Worm (Caenorhabditis elegans) whole organism, L1 larva: ENCODE measurements around the gene dgn-2.

Experiments
- C34B4.2 ChIP-seq: sonication (generic microtip); optimal IDR thresholded peaks from 2 replicates; lab custom pipeline; 2017; ENCODE audit warnings: mild to moderate bottlenecking, missing genetic modification characterization, missing compliant biosample characterization
- alr-1 ChIP-seq: fragments of 200-800 bp; sonication (Bioruptor generic); optimal IDR thresholded peaks from 2 replicates; lab custom pipeline; 2018; ENCODE audit warnings: borderline replicate concordance, mild to moderate bottlenecking, missing genetic modification characterization, missing compliant biosample characterization
- aly-2 ChIP-seq: fragments of 150-350 bp; optimal IDR thresholded peaks from 2 replicates; lab custom pipeline; 2014; ENCODE audit warnings: missing biosample characterization, missing genetic modification characterization
- ama-1 ChIP-seq: fragments of 150-350 bp; optimal IDR thresholded peaks from 2 replicates; lab custom pipeline; 2014
- ceh-63 ChIP-seq: fragments of 200-800 bp; sonication (Bioruptor generic); optimal IDR thresholded peaks from 2 replicates; lab custom pipeline; 2018; ENCODE audit warnings: mild to moderate bottlenecking, missing genetic modification characterization, missing compliant biosample characterization
- ceh-8 ChIP-seq: fragments of 200-800 bp; sonication (Bioruptor generic); optimal IDR thresholded peaks from 2 replicates; lab custom pipeline; 2018; ENCODE audit warnings: mild to moderate bottlenecking, missing genetic modification characterization, moderate library complexity, missing compliant biosample characterization
- ceh-82 ChIP-seq, 3 experiments: fragments of 150-350 bp in 1 of 3; sonication (generic microtip) in 2 of 3; optimal IDR thresholded peaks; 2 replicates each; lab custom pipeline; 2014 to 2017; ENCODE audit warnings: missing biosample characterization in 3 of 3, missing genetic modification characterization in 3 of 3
- ces-1 ChIP-seq: fragments of 150-350 bp; optimal IDR thresholded peaks from 2 replicates; lab custom pipeline; 2014; ENCODE audit warnings: missing biosample characterization, missing genetic modification reagents, missing genetic modification characterization
- dsc-1 ChIP-seq: sonication (generic microtip); optimal IDR thresholded peaks from 2 replicates; lab custom pipeline; 2016; ENCODE audit warnings: mild to moderate bottlenecking, missing genetic modification characterization, missing compliant biosample characterization
- efl-1 ChIP-seq, 4 experiments: fragments of 150-350 bp; optimal IDR thresholded peaks in 3 of 4; peaks in 1 of 4; 1 replicate in 1 of 4; 2 replicates in 3 of 4; lab custom pipeline; 2014; ENCODE audit warnings: missing biosample characterization in 2 of 4, missing genetic modification characterization in 2 of 4, missing genetic modification reagents in 2 of 4
- efl-3 ChIP-seq: fragments of 200-800 bp; sonication (Bioruptor generic); optimal IDR thresholded peaks from 2 replicates; lab custom pipeline; 2018; ENCODE audit warnings: mild to moderate bottlenecking, missing genetic modification characterization, missing compliant biosample characterization
- egl-13 ChIP-seq: sonication (generic microtip); optimal IDR thresholded peaks from 2 replicates; lab custom pipeline; 2016; ENCODE audit warnings: missing genotype, missing genetic modification reagents, missing genetic modification characterization, missing compliant biosample characterization
- ets-5 ChIP-seq: fragments of 200-800 bp; sonication (Bioruptor generic); IDR thresholded peaks from 2 replicates; pipeline ENCODE4 v1.3.6; 2022; ENCODE audit warnings: missing genetic modification characterization, missing compliant biosample characterization
- fkh-4 ChIP-seq: sonication (generic microtip); optimal IDR thresholded peaks from 2 replicates; lab custom pipeline; 2016; ENCODE audit warnings: missing compliant biosample characterization, missing genetic modification characterization, borderline replicate concordance
- grh-1 ChIP-seq: fragments of 200-800 bp; sonication (Bioruptor generic); IDR thresholded peaks from 2 replicates; pipeline ENCODE4 v1.3.6; 2022; ENCODE audit warnings: missing genetic modification reagents, missing genetic modification characterization, missing compliant biosample characterization
- hlh-17 ChIP-seq: fragments of 200-800 bp; sonication (Bioruptor generic); optimal IDR thresholded peaks from 2 replicates; lab custom pipeline; 2018; ENCODE audit warnings: missing genetic modification characterization, mild to moderate bottlenecking, missing compliant biosample characterization, moderate library complexity, borderline replicate concordance
- hlh-4 ChIP-seq: sonication (generic microtip); optimal IDR thresholded peaks from 2 replicates; lab custom pipeline; 2016; ENCODE audit warnings: mild to moderate bottlenecking, missing genetic modification characterization, missing compliant biosample characterization
- isw-1 ChIP-seq: fragments of 200-800 bp; sonication (Bioruptor generic); IDR thresholded peaks from 2 replicates; pipeline ENCODE4 v1.3.6; 2022; ENCODE audit warnings: missing genetic modification characterization, missing compliant biosample characterization
- lin-13 ChIP-seq: fragments of 150-350 bp; optimal IDR thresholded peaks from 2 replicates; lab custom pipeline; 2014; ENCODE audit warnings: missing biosample characterization, missing genetic modification reagents, missing genetic modification characterization
- lin-14 ChIP-seq: fragments of 200-800 bp; sonication (Bioruptor generic); optimal IDR thresholded peaks from 2 replicates; lab custom pipeline; 2018; ENCODE audit warnings: mild to moderate bottlenecking, missing genetic modification characterization, moderate library complexity, missing compliant biosample characterization
- lin-15B ChIP-seq: fragments of 150-350 bp; sonication (generic microtip); optimal IDR thresholded peaks from 3 replicates; lab custom pipeline; 2014; ENCODE audit warnings: missing biosample characterization, missing genetic modification characterization
- lin-35 ChIP-seq, 2 experiments: fragments of 150-350 bp; optimal IDR thresholded peaks; 2 replicates each; lab custom pipeline; 2014; ENCODE audit warnings: missing biosample characterization in 2 of 2, missing genetic modification characterization in 2 of 2, missing genetic modification reagents in 2 of 2
- lin-39 ChIP-seq: fragments of 150-350 bp; optimal IDR thresholded peaks from 2 replicates; lab custom pipeline; 2014; ENCODE audit warnings: missing biosample characterization, missing genetic modification reagents, missing genetic modification characterization
- lir-3 ChIP-seq: sonication (generic microtip); optimal IDR thresholded peaks from 2 replicates; lab custom pipeline; 2016; ENCODE audit warnings: mild to moderate bottlenecking, missing genetic modification characterization, moderate library complexity, missing compliant biosample characterization; ENCODE audit not compliant: poor library complexity
- lsy-2 ChIP-seq, 2 experiments: fragments of 150-350 bp; optimal IDR thresholded peaks; 2 replicates each; lab custom pipeline; 2014; ENCODE audit warnings: missing biosample characterization in 2 of 2, missing genetic modification characterization in 2 of 2
- mdl-1 ChIP-seq, 2 experiments: fragments of 150-350 bp; optimal IDR thresholded peaks; 2 replicates each; lab custom pipeline; 2014 to 2017; ENCODE audit warnings: missing biosample characterization in 2 of 2, missing genetic modification characterization in 2 of 2, inconsistent platforms in 1 of 2
- mef-2 ChIP-seq: fragments of 150-350 bp; optimal IDR thresholded peaks from 2 replicates; lab custom pipeline; 2014; ENCODE audit warnings: missing biosample characterization, missing genetic modification characterization
- nhr-11 ChIP-seq: fragments of 150-350 bp; optimal IDR thresholded peaks from 2 replicates; lab custom pipeline; 2014; ENCODE audit warnings: missing biosample characterization, missing genetic modification characterization
- nhr-19 ChIP-seq: fragments of 200-800 bp; sonication (Bioruptor generic); conservative IDR thresholded peaks from 2 replicates; pipeline ENCODE4 v1.3.6; 2022; ENCODE audit warnings: missing genetic modification characterization, missing compliant biosample characterization
- nhr-20 ChIP-seq: sonication (generic microtip); optimal IDR thresholded peaks from 2 replicates; lab custom pipeline; 2016; ENCODE audit warnings: mild to moderate bottlenecking, missing genetic modification characterization, missing compliant biosample characterization
- nhr-237 ChIP-seq: fragments of 150-350 bp; optimal IDR thresholded peaks from 2 replicates; lab custom pipeline; 2014; ENCODE audit warnings: missing biosample characterization, missing genetic modification characterization
- nhr-28 ChIP-seq: fragments of 150-350 bp; optimal IDR thresholded peaks from 2 replicates; lab custom pipeline; 2014; ENCODE audit warnings: missing biosample characterization, missing genetic modification characterization
- nhr-76 ChIP-seq: sonication (generic microtip); optimal IDR thresholded peaks from 2 replicates; lab custom pipeline; 2017; ENCODE audit warnings: missing biosample characterization, missing genetic modification characterization
- nhr-77 ChIP-seq: fragments of 150-350 bp; optimal IDR thresholded peaks from 2 replicates; lab custom pipeline; 2014; ENCODE audit warnings: missing biosample characterization, missing genetic modification characterization
- nhr-84 ChIP-seq: sonication (generic microtip); optimal IDR thresholded peaks from 2 replicates; lab custom pipeline; 2017; ENCODE audit warnings: missing biosample characterization, missing genetic modification characterization
- nhr-85 ChIP-seq: sonication (generic microtip); peaks from one replicate; lab custom pipeline; 2016; ENCODE audit warnings: missing genetic modification characterization, inconsistent platforms, missing compliant biosample characterization
- nhr-90 ChIP-seq: sonication (generic microtip); optimal IDR thresholded peaks from 2 replicates; lab custom pipeline; 2016; ENCODE audit warnings: mild to moderate bottlenecking, missing genetic modification characterization, missing compliant biosample characterization; ENCODE audit not compliant: poor library complexity
- pag-3 ChIP-seq: sonication (generic microtip); optimal IDR thresholded peaks from 2 replicates; lab custom pipeline; 2017; ENCODE audit warnings: missing genetic modification characterization, mild to moderate bottlenecking, missing compliant biosample characterization, antibody characterized with exemption, borderline replicate concordance; ENCODE audit not compliant: insufficient read depth
- pqm-1 ChIP-seq: sonication (generic microtip); optimal IDR thresholded peaks from 3 replicates; lab custom pipeline; 2017; ENCODE audit warnings: missing biosample characterization, missing genetic modification characterization
- rnt-1 ChIP-seq: sonication (generic microtip); optimal IDR thresholded peaks from 2 replicates; lab custom pipeline; 2016; ENCODE audit warnings: mild to moderate bottlenecking, missing genetic modification characterization, moderate library complexity, missing compliant biosample characterization
- snpc-4 ChIP-seq: fragments of 150-350 bp; optimal IDR thresholded peaks from 2 replicates; lab custom pipeline; 2014; ENCODE audit warnings: missing biosample characterization, missing genetic modification characterization
- snu-23 ChIP-seq: sonication (generic microtip); optimal IDR thresholded peaks from 2 replicates; lab custom pipeline; 2016; ENCODE audit warnings: missing genetic modification characterization, missing compliant biosample characterization
- sup-37 ChIP-seq: fragments of 200-800 bp; sonication (Bioruptor generic); optimal IDR thresholded peaks from 2 replicates; lab custom pipeline; 2018; ENCODE audit warnings: mild to moderate bottlenecking, missing genetic modification characterization, missing compliant biosample characterization
- tlp-1 ChIP-seq: fragments of 150-350 bp; optimal IDR thresholded peaks from 2 replicates; lab custom pipeline; 2014; ENCODE audit warnings: missing biosample characterization, missing genetic modification characterization
- unc-130 ChIP-seq: fragments of 150-350 bp; optimal IDR thresholded peaks from 2 replicates; lab custom pipeline; 2017; ENCODE audit warnings: missing biosample characterization, missing genetic modification characterization, inconsistent platforms
- unc-30 ChIP-seq: sonication (generic microtip); optimal IDR thresholded peaks from 2 replicates; lab custom pipeline; 2017; ENCODE audit warnings: missing biosample characterization, missing genetic modification characterization
- unc-62 ChIP-seq: fragments of 150-350 bp; optimal IDR thresholded peaks from 2 replicates; lab custom pipeline; 2014; ENCODE audit warnings: missing biosample characterization, missing genetic modification reagents, missing genetic modification characterization
- unc-86 ChIP-seq: sonication (generic microtip); optimal IDR thresholded peaks from 2 replicates; lab custom pipeline; 2016; ENCODE audit warnings: missing genetic modification characterization, missing compliant biosample characterization
- zag-1 ChIP-seq: fragments of 150-350 bp; optimal IDR thresholded peaks from 2 replicates; lab custom pipeline; 2014; ENCODE audit warnings: missing biosample characterization, missing genetic modification characterization
- zip-4 ChIP-seq: fragments of 200-800 bp; sonication (Bioruptor generic); optimal IDR thresholded peaks from 2 replicates; lab custom pipeline; 2018; ENCODE audit warnings: mild to moderate bottlenecking, missing genetic modification characterization, moderate library complexity, missing compliant biosample characterization
- ztf-11 ChIP-seq, 2 experiments: sonication (generic microtip); optimal IDR thresholded peaks; 2 replicates each; lab custom pipeline; 2016 to 2017; ENCODE audit warnings: missing genetic modification characterization in 2 of 2, missing biosample characterization in 1 of 2, missing compliant biosample characterization in 1 of 2
- ztf-4 ChIP-seq: fragments of 150-350 bp; optimal IDR thresholded peaks from 2 replicates; lab custom pipeline; 2014; ENCODE audit warnings: missing biosample characterization, missing genetic modification characterization

The dgn-2 gene

DNA sequence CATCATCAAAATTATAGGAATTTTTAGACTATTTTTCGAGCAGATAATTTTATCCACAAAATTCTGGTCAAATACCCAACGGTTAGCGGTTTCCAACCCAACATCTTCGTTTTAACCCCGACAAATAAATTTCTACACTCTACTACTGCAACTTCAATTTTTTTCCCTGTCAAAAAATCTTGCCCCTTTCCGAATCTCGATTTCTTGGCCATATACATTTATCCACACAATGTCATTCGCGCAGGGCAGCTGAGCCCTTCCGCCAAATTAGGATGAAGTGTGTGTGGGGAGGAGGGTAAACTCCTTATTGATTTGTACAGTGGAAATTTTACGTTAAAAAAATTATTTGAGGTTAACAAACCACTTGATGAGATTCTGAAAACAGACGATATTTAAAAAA lies 22.5 kb downstream of the dgn-2 start (continued):
- TF ChIP-seq rnt-1 (tag; lab: Kevin White, UChicago): peak; percentile 97
- peak; percentile 82 for TF ChIP-seq efl-3
- TF ChIP-seq efl-1 (optimal IDR thresholded peaks at IDR 0.05; lab: Kevin White, UChicago): peak; percentile 79 to 87
- TF ChIP-seq efl-1 (GFP tag; optimal IDR thresholded peaks at IDR 0.05 in 1 of 2; lab: Kevin White, UChicago): peak; percentile 36 to 92
- TF ChIP-seq mdl-1 (tag; optimal IDR thresholded peaks at IDR 0.05; lab: Kevin White, UChicago): peak in 1 of 2 experiments; percentile 90
- TF ChIP-seq lin-14 (GFP tag; lab: Kevin White, UChicago): peak; percentile 94
- TF ChIP-seq nhr-237 (tag; lab: Kevin White, UChicago): peak; percentile 95
- TF ChIP-seq ceh-82 (tag; optimal IDR thresholded peaks at IDR 0.05; lab: Kevin White, UChicago): peak; percentile 99
- TF ChIP-seq snu-23 (GFP tag; lab: Kevin White, UChicago): peak; percentile 99
- TF ChIP-seq aly-2 (tag; lab: Kevin White, UChicago): peak; percentile 90
- TF ChIP-seq nhr-28: no peak
- no peak for TF ChIP-seq ets-5
- TF ChIP-seq pag-3 (tag; lab: Kevin White, UChicago): no peak
- peak; percentile 93 for TF ChIP-seq nhr-19 (GFP tag; lab: Robert Waterston, UW)
- TF ChIP-seq lin-15B: peak; percentile 15
- TF ChIP-seq lin-13 (GFP tag; lab: Kevin White, UChicago): peak; percentile 77
- TF ChIP-seq unc-86: peak; percentile 89
- peak; percentile 8 for TF ChIP-seq unc-62 (GFP tag; lab: Kevin White, UChicago)
- peak; percentile 95 for TF ChIP-seq nhr-20 (tag; lab: Kevin White, UChicago)
- peak; percentile 90 for TF ChIP-seq nhr-85 (tag; lab: Kevin White, UChicago)
- TF ChIP-seq hlh-17: no peak
- TF ChIP-seq nhr-77 (tag; lab: Kevin White, UChicago): peak; percentile 97
- TF ChIP-seq lin-39 (tag; lab: Kevin White, UChicago): peak; percentile 93
- peak; percentile 94 for TF ChIP-seq egl-13 (tag; lab: Kevin White, UChicago)
- peak; percentile 80 for TF ChIP-seq grh-1 (GFP tag; lab: Robert Waterston, UW)
- TF ChIP-seq tlp-1: no peak
- no peak for TF ChIP-seq C34B4.2 (tag; lab: Kevin White, UChicago)
- TF ChIP-seq fkh-4: peak; percentile 72
- TF ChIP-seq snpc-4: peak; percentile 91
- peak; percentile 94 for TF ChIP-seq nhr-11 (tag; lab: Kevin White, UChicago)
- TF ChIP-seq hlh-4 (tag; lab: Kevin White, UChicago): no peak
- TF ChIP-seq pqm-1: peak; percentile 45
- peak; percentile 99 for TF ChIP-seq dsc-1
- peak; percentile 64 to 91 for TF ChIP-seq lin-35 (GFP tag; optimal IDR thresholded peaks at IDR 0.05; lab: Kevin White, UChicago)
- peak; percentile 86 for TF ChIP-seq ces-1 (GFP tag; lab: Kevin White, UChicago)
- TF ChIP-seq ceh-63 (GFP tag; lab: Kevin White, UChicago): peak; percentile 92
- TF ChIP-seq unc-130 (tag; lab: Kevin White, UChicago): peak; percentile 92
- peak; percentile 89 to 90 for TF ChIP-seq lsy-2 (tag; optimal IDR thresholded peaks at IDR 0.05; lab: Kevin White, UChicago)
- peak; percentile 86 for TF ChIP-seq lir-3
- TF ChIP-seq isw-1 (GFP tag; lab: Robert Waterston, UW): peak; percentile 76
- TF ChIP-seq zip-4: peak; percentile 93
- TF ChIP-seq ztf-11 (tag; optimal IDR thresholded peaks at IDR 0.05; lab: Kevin White, UChicago): peak; percentile 45 to 84
- TF ChIP-seq ztf-4 (tag; lab: Kevin White, UChicago): peak; percentile 96
- no peak for TF ChIP-seq ama-1 (lab: Kevin White, UChicago)
- no peak for TF ChIP-seq alr-1
- TF ChIP-seq sup-37: peak; percentile 73
- peak; percentile 98 for TF ChIP-seq nhr-90 (tag; lab: Kevin White, UChicago)
- peak; percentile 65 for TF ChIP-seq mef-2 (tag; lab: Kevin White, UChicago)
- peak; percentile 97 for TF ChIP-seq ceh-8 (GFP tag; lab: Kevin White, UChicago)
- TF ChIP-seq nhr-84: peak; percentile 69
- peak; percentile 75 for TF ChIP-seq nhr-76 (tag; lab: Kevin White, UChicago)
- TF ChIP-seq unc-30 (tag; lab: Kevin White, UChicago): no peak
- TF ChIP-seq zag-1 (tag; lab: Kevin White, UChicago): peak; percentile 53
